Worm (Caenorhabditis elegans): ENCODE measurements around the gene C17H12.10.

C17H12.10 gene

ce11 chrIV:6806475-6807063 is at the start of gene C17H12.10:
C17H12.10 (plus strand) TSS chrIV:6806799.
- TF ChIP-seq ceh-100 (GFP tag; IDR thresholded peaks at IDR 0.05): no peak
- TF ChIP-seq unc-130 (GFP tag; optimal IDR thresholded peaks at IDR 0.05): no peak
- TF ChIP-seq ztf-25 (GFP tag; IDR thresholded peaks at IDR 0.05): no peak
- no peak for TF ChIP-seq egl-44 (GFP tag; IDR thresholded peaks at IDR 0.05)
- no peak for TF ChIP-seq madf-3 (GFP tag; IDR thresholded peaks at IDR 0.05)
- TF ChIP-seq lin-54 (GFP tag; optimal IDR thresholded peaks at IDR 0.05): no peak
- no peak for TF ChIP-seq attf-6 (GFP tag; IDR thresholded peaks at IDR 0.05)
- TF ChIP-seq ztf-3 (GFP tag; optimal IDR thresholded peaks at IDR 0.05): no peak
- TF ChIP-seq fkh-3 (tag; optimal IDR thresholded peaks at IDR 0.05): no peak
- TF ChIP-seq K12H6.12 (tag; optimal IDR thresholded peaks at IDR 0.05): peak; percentile 31
- TF ChIP-seq nfya-1 (tag; optimal IDR thresholded peaks at IDR 0.05; ENCODE audit: borderline replicate concordance, insufficient read depth): no peak
- no peak for TF ChIP-seq nhr-90 (tag; optimal IDR thresholded peaks at IDR 0.05)
- no peak for TF ChIP-seq lin-35 (GFP tag; optimal IDR thresholded peaks at IDR 0.05)
- no peak for TF ChIP-seq cebp-1 (GFP tag; IDR thresholded peaks at IDR 0.05)
- peak; percentile 54 for TF ChIP-seq cebp-1 (tag; optimal IDR thresholded peaks at IDR 0.05)
- TF ChIP-seq ZK185.1 (tag; optimal IDR thresholded peaks at IDR 0.05; ENCODE audit: poor library complexity, severe bottlenecking): no peak

ce11 chrIV:6757011-6757410 is 49.6 kb upstream of the C17H12.10 start, which contains the start of gene usp-4:
usp-4 (plus strand) TSS chrIV:6757311.
- no peak for TF ChIP-seq B0336.3 (GFP tag; IDR thresholded peaks at IDR 0.05)
- no peak for TF ChIP-seq athp-1 (tag; optimal IDR thresholded peaks at IDR 0.05)
- no peak for TF ChIP-seq Y79H2A.3 (GFP tag; conservative IDR thresholded peaks at IDR 0.05)
- TF ChIP-seq F37B4.10 (GFP tag; IDR thresholded peaks at IDR 0.05): no peak
- no peak for TF ChIP-seq bed-1 (GFP tag; IDR thresholded peaks at IDR 0.05)
- TF ChIP-seq sea-2 (GFP tag; IDR thresholded peaks at IDR 0.05): no peak
- no peak for TF ChIP-seq lsl-1 (GFP tag; optimal IDR thresholded peaks at IDR 0.05)
- TF ChIP-seq ceh-100 (GFP tag; IDR thresholded peaks at IDR 0.05): no peak
- no peak for TF ChIP-seq ztf-25 (GFP tag; IDR thresholded peaks at IDR 0.05)
- no peak for TF ChIP-seq mel-28 (tag; optimal IDR thresholded peaks at IDR 0.05; ENCODE audit: borderline replicate concordance)
- no peak for TF ChIP-seq nfya-2 (GFP tag; IDR thresholded peaks at IDR 0.05)
- TF ChIP-seq ccch-3 (GFP tag; optimal IDR thresholded peaks at IDR 0.05): no peak
- no peak for TF ChIP-seq F52B5.7 (tag; optimal IDR thresholded peaks at IDR 0.05)

- no peak for TF ChIP-seq athp-1 (tag; optimal IDR thresholded peaks at IDR 0.05)
Observed at ce11 chrIV:6757614-6758013, 49.0 kb upstream of the C17H12.10 start.

- TF ChIP-seq snpc-3.4 (tag; optimal IDR thresholded peaks at IDR 0.05) (peak; percentile 12), attf-3 (GFP tag; conservative IDR thresholded peaks at IDR 0.05) (no peak), B0261.1 (tag; optimal IDR thresholded peaks at IDR 0.05) (no peak), bed-1 (GFP tag; IDR thresholded peaks at IDR 0.05) (no peak), lsl-1 (GFP tag; optimal IDR thresholded peaks at IDR 0.05) (no peak), ceh-100 (GFP tag; IDR thresholded peaks at IDR 0.05) (no peak), hmg-1.2 (GFP tag; IDR thresholded peaks at IDR 0.05) (no peak), mxl-1 (tag; optimal IDR thresholded peaks at IDR 0.05) (no peak), snpc-4 (GFP tag; optimal IDR thresholded peaks at IDR 0.05) (no peak), snpc-4 (tag; optimal IDR thresholded peaks at IDR 0.05) (peak in 1 of 4 experiments; percentile 40)
Observed at ce11 chrIV:6762416-6762815, 44.2 kb upstream of the C17H12.10 start, which contains the start of gene spd-3. spd-3 (plus strand) TSS chrIV:6762716.
